Worm (Caenorhabditis elegans) whole organism, L4 larva: ENCODE results near the gene srb-12.
A peak's percentile ranks its signal among the peaks of the same experiment; 100 is the strongest.

Experiments used
- D1046.2 ChIP-seq: fragments of 200-800 bp; sonication (Bioruptor generic); IDR thresholded peaks from 2 replicates; pipeline ENCODE4 v1.3.6; 2022; ENCODE audit warnings: missing genetic modification characterization, missing compliant biosample characterization
- F10B5.3 ChIP-seq: sonication (generic microtip); optimal IDR thresholded peaks from 2 replicates; lab custom pipeline; 2016; ENCODE audit warnings: mild to moderate bottlenecking, missing genetic modification characterization, missing compliant biosample characterization
- F49E8.2 ChIP-seq: sonication (generic microtip); optimal IDR thresholded peaks from 2 replicates; lab custom pipeline; 2016; ENCODE audit warnings: missing compliant biosample characterization, mild to moderate bottlenecking, missing genetic modification characterization, borderline replicate concordance
- T20F7.1 ChIP-seq: fragments of 200-800 bp; sonication (Bioruptor generic); optimal IDR thresholded peaks from 2 replicates; lab custom pipeline; 2018; ENCODE audit warnings: mild to moderate bottlenecking, missing genetic modification characterization, missing compliant biosample characterization
- T26A8.4 ChIP-seq: fragments of 200-800 bp; sonication (Bioruptor generic); IDR thresholded peaks from 2 replicates; pipeline ENCODE4 v1.3.6; 2022; ENCODE audit warnings: missing genetic modification characterization, missing compliant biosample characterization
- Y105C5A.15 ChIP-seq: fragments of 200-800 bp; sonication (Bioruptor generic); IDR thresholded peaks from 2 replicates; pipeline ENCODE4 v1.3.6; 2022; ENCODE audit warnings: missing genetic modification characterization, missing compliant biosample characterization
- Y75B8A.6 ChIP-seq: fragments of 200-800 bp; sonication (Bioruptor generic); IDR thresholded peaks from 2 replicates; pipeline ENCODE4 v1.3.6; 2022; ENCODE audit warnings: missing genetic modification reagents, missing genetic modification characterization, missing compliant biosample characterization
- ZK546.5 ChIP-seq, 2 experiments: sonication (generic microtip); optimal IDR thresholded peaks; 2 replicates each; lab custom pipeline; 2017; ENCODE audit warnings: missing biosample characterization in 2 of 2, missing genetic modification characterization in 2 of 2
- aha-1 ChIP-seq: fragments of 150-350 bp; peaks from one replicate; lab custom pipeline; 2014; ENCODE audit warnings: missing biosample characterization, missing genetic modification characterization
- ceh-62 ChIP-seq: sonication (generic microtip); optimal IDR thresholded peaks from 2 replicates; lab custom pipeline; 2017; ENCODE audit warnings: missing biosample characterization, missing genetic modification characterization
- ctbp-1 ChIP-seq: fragments of 200-800 bp; sonication (Bioruptor generic); IDR thresholded peaks from 2 replicates; pipeline ENCODE4 v1.3.6; 2022; ENCODE audit warnings: missing genetic modification reagents, missing genetic modification characterization, missing compliant biosample characterization
- daf-12 ChIP-seq: fragments of 150-350 bp; optimal IDR thresholded peaks from 2 replicates; lab custom pipeline; 2014; ENCODE audit warnings: missing biosample characterization, missing genetic modification reagents, missing genetic modification characterization
- daf-16 ChIP-seq, 3 experiments: sonication (generic microtip); optimal IDR thresholded peaks; 2 replicates each; lab custom pipeline; 2016 to 2017; ENCODE audit warnings: missing genetic modification characterization in 3 of 3, missing genetic modification reagents in 3 of 3, mild to moderate bottlenecking in 2 of 3, missing compliant biosample characterization in 2 of 3, missing biosample characterization in 1 of 3, moderate library complexity in 1 of 3
- daf-19 ChIP-seq: fragments of 200-800 bp; sonication (Bioruptor generic); conservative IDR thresholded peaks from 2 replicates; pipeline ENCODE4 v1.3.6; 2022; ENCODE audit warnings: missing genetic modification characterization, missing compliant biosample characterization
- dmd-6 ChIP-seq: fragments of 200-800 bp; sonication (Bioruptor generic); IDR thresholded peaks from 2 replicates; pipeline ENCODE4 v1.3.6; 2022; ENCODE audit warnings: missing genetic modification reagents, missing genetic modification characterization, missing compliant biosample characterization
- duxl-1 ChIP-seq: sonication (generic microtip); optimal IDR thresholded peaks from 2 replicates; lab custom pipeline; 2016; ENCODE audit warnings: mild to moderate bottlenecking, missing genetic modification characterization, moderate library complexity, missing compliant biosample characterization; ENCODE audit not compliant: poor library complexity
- dve-1 ChIP-seq: sonication (generic microtip); optimal IDR thresholded peaks from 2 replicates; lab custom pipeline; 2017; ENCODE audit warnings: antibody characterized with exemption, mild to moderate bottlenecking, missing genetic modification characterization, missing compliant biosample characterization; ENCODE audit not compliant: insufficient read depth
- fkh-10 ChIP-seq: fragments of 150-350 bp; optimal IDR thresholded peaks from 2 replicates; lab custom pipeline; 2014; ENCODE audit warnings: missing biosample characterization, missing genetic modification reagents, missing genetic modification characterization
- gei-8 ChIP-seq: fragments of 200-800 bp; sonication (Bioruptor generic); optimal IDR thresholded peaks from 2 replicates; lab custom pipeline; 2018; ENCODE audit warnings: mild to moderate bottlenecking, missing genetic modification characterization, missing compliant biosample characterization
- hif-1 ChIP-seq, 2 experiments: sonication (generic microtip); optimal IDR thresholded peaks; 2 replicates each; lab custom pipeline; 2016 to 2017; ENCODE audit warnings: missing compliant biosample characterization in 2 of 2, missing genetic modification characterization in 2 of 2, missing genetic modification reagents in 2 of 2, missing genotype in 2 of 2, mild to moderate bottlenecking in 1 of 2
- hlh-11 ChIP-seq: fragments of 200-800 bp; sonication (Bioruptor generic); optimal IDR thresholded peaks from 2 replicates; lab custom pipeline; 2018; ENCODE audit warnings: mild to moderate bottlenecking, missing genetic modification characterization, missing compliant biosample characterization
- jun-1 ChIP-seq: fragments of 150-350 bp; optimal IDR thresholded peaks from 2 replicates; lab custom pipeline; 2014; ENCODE audit warnings: missing biosample characterization, missing genetic modification reagents, missing genetic modification characterization
- lim-7 ChIP-seq: fragments of 200-800 bp; sonication (Bioruptor generic); IDR thresholded peaks from 2 replicates; pipeline ENCODE4 v1.3.6; 2022; ENCODE audit warnings: missing genetic modification characterization, missing compliant biosample characterization
- lin-29 ChIP-seq: fragments of 200-800 bp; sonication (Bioruptor generic); IDR thresholded peaks from 2 replicates; pipeline ENCODE4 v1.3.6; 2022; ENCODE audit warnings: missing genetic modification reagents, missing genetic modification characterization, missing compliant biosample characterization
- lsy-2 ChIP-seq, 2 experiments: fragments of 150-350 bp in 1 of 2; sonication (generic microtip) in 1 of 2; optimal IDR thresholded peaks; 2 replicates each; lab custom pipeline; 2014 to 2017; ENCODE audit warnings: missing biosample characterization in 2 of 2, missing genetic modification characterization in 2 of 2
- mdl-1 ChIP-seq, 2 experiments: fragments of 150-350 bp in 1 of 2; sonication (generic microtip) in 1 of 2; optimal IDR thresholded peaks; 2 replicates each; lab custom pipeline; 2014 to 2017; ENCODE audit warnings: missing biosample characterization in 2 of 2, missing genetic modification characterization in 2 of 2
- mxl-2 ChIP-seq: fragments of 200-800 bp; sonication (Bioruptor generic); conservative IDR thresholded peaks from 2 replicates; pipeline ENCODE4 v1.3.6; 2022; ENCODE audit warnings: missing genetic modification reagents, missing genetic modification characterization, missing compliant biosample characterization
- mxl-3 ChIP-seq: fragments of 200-800 bp; sonication (Bioruptor generic); optimal IDR thresholded peaks from 2 replicates; lab custom pipeline; 2018; ENCODE audit warnings: mild to moderate bottlenecking, missing genetic modification characterization, missing compliant biosample characterization
- nhr-11 ChIP-seq: fragments of 150-350 bp; optimal IDR thresholded peaks from 2 replicates; lab custom pipeline; 2014; ENCODE audit warnings: missing biosample characterization, missing genetic modification characterization
- nhr-237 ChIP-seq: sonication (generic microtip); optimal IDR thresholded peaks from 2 replicates; lab custom pipeline; 2017; ENCODE audit warnings: missing biosample characterization, missing genetic modification characterization
- nhr-42 ChIP-seq: fragments of 200-800 bp; sonication (Bioruptor generic); IDR thresholded peaks from 2 replicates; pipeline ENCODE4 v1.3.6; 2022; ENCODE audit warnings: missing genetic modification characterization, missing compliant biosample characterization
- nhr-48 ChIP-seq: sonication (generic microtip); optimal IDR thresholded peaks from 2 replicates; lab custom pipeline; 2016; ENCODE audit warnings: mild to moderate bottlenecking, missing genetic modification characterization, missing compliant biosample characterization
- nhr-6 ChIP-seq: fragments of 150-350 bp; optimal IDR thresholded peaks from 2 replicates; lab custom pipeline; 2014; ENCODE audit warnings: missing biosample characterization, missing genetic modification characterization
- nhr-77 ChIP-seq: fragments of 150-350 bp; optimal IDR thresholded peaks from 2 replicates; lab custom pipeline; 2014; ENCODE audit warnings: missing biosample characterization, missing genetic modification characterization
- pha-4 ChIP-seq, 2 experiments: fragments of 150-350 bp in 1 of 2; fragments of 200-800 bp in 1 of 2; sonication (Bioruptor generic) in 1 of 2; IDR thresholded peaks in 1 of 2; optimal IDR thresholded peaks in 1 of 2; 2 replicates each; pipeline versions ENCODE4 v1.3.6 to Lab custom; 2014 to 2022; ENCODE audit warnings: missing genetic modification characterization in 2 of 2, missing genetic modification reagents in 2 of 2, missing biosample characterization in 1 of 2, missing compliant biosample characterization in 1 of 2
- pqm-1 ChIP-seq: sonication (generic microtip); optimal IDR thresholded peaks from 2 replicates; lab custom pipeline; 2017; ENCODE audit warnings: missing biosample characterization, missing genetic modification characterization
- rbr-2 ChIP-seq: sonication (generic microtip); optimal IDR thresholded peaks from 2 replicates; lab custom pipeline; 2016; ENCODE audit warnings: missing genotype, missing genetic modification characterization, missing compliant biosample characterization
- sdz-12 ChIP-seq: fragments of 200-800 bp; sonication (Bioruptor generic); optimal IDR thresholded peaks from 2 replicates; lab custom pipeline; 2018; ENCODE audit warnings: mild to moderate bottlenecking, missing genetic modification characterization, missing compliant biosample characterization
- skn-1 ChIP-seq: fragments of 150-350 bp; optimal IDR thresholded peaks from 2 replicates; lab custom pipeline; 2014; ENCODE audit warnings: missing biosample characterization, missing genetic modification characterization
- tra-1 ChIP-seq: fragments of 200-800 bp; sonication (Bioruptor generic); IDR thresholded peaks from 2 replicates; pipeline ENCODE4 v1.3.6; 2022; ENCODE audit warnings: missing genetic modification reagents, missing genetic modification characterization, missing compliant biosample characterization
- unc-130 ChIP-seq: sonication (generic microtip); optimal IDR thresholded peaks from 2 replicates; lab custom pipeline; 2016; ENCODE audit warnings: missing genetic modification reagents, missing genetic modification characterization, missing compliant biosample characterization
- unc-39 ChIP-seq: sonication (generic microtip); optimal IDR thresholded peaks from 2 replicates; lab custom pipeline; 2017; ENCODE audit warnings: missing biosample characterization, missing genetic modification characterization
- zag-1 ChIP-seq: fragments of 150-350 bp; optimal IDR thresholded peaks from 2 replicates; lab custom pipeline; 2014; ENCODE audit warnings: missing biosample characterization, missing genetic modification characterization
- zfp-3 ChIP-seq: fragments of 200-800 bp; sonication (Bioruptor generic); conservative IDR thresholded peaks from 2 replicates; pipeline ENCODE4 v1.3.6; 2022; ENCODE audit warnings: missing genetic modification reagents, missing genetic modification characterization, missing compliant biosample characterization
- zip-11 ChIP-seq: fragments of 200-800 bp; sonication (Bioruptor generic); IDR thresholded peaks from 2 replicates; pipeline ENCODE4 v1.3.6; 2022; ENCODE audit warnings: missing genetic modification characterization, missing compliant biosample characterization
- zip-2 ChIP-seq: fragments of 150-350 bp; optimal IDR thresholded peaks from 2 replicates; lab custom pipeline; 2014; ENCODE audit warnings: missing biosample characterization, missing genetic modification characterization

Gene srb-12

DNA sequence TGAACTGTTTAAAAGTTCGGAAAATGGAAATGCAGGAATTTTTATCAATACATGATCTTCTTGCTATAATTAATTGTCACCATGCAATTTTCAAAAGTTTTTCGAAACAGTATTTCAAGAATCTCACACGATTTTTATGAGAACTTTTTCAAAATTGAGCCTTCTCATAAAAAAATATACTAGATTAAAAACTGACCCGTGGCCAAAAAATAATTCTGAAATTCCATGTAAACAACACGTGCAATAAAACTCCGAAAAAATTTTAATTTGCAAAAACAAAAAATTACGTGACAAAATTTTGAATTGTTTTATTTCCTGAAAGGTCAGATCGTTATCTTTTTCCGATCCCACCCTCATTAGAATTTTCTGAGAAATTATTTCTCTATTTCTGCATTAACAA is 41.1 kb upstream of the srb-12 start, which contains the start of gene C34F11.5:
TSS of gene C34F11.5 (plus strand) at position 301 of the 400 bp plus-strand sequence.
- no peak for TF ChIP-seq nhr-48
- TF ChIP-seq ceh-62 (tag; lab: Kevin White, UChicago) = no peak
- TF ChIP-seq skn-1 (tag; lab: Kevin White, UChicago) = no peak
- no peak for TF ChIP-seq Y75B8A.6 (GFP tag; lab: Robert Waterston, UW)
- TF ChIP-seq daf-19 (GFP tag; lab: Robert Waterston, UW) = no peak
- TF ChIP-seq lsy-2 (tag; optimal IDR thresholded peaks at IDR 0.05; lab: Kevin White, UChicago) = no peak
- TF ChIP-seq fkh-10 (GFP tag; lab: Kevin White, UChicago) = no peak
- TF ChIP-seq mxl-2 (GFP tag; lab: Robert Waterston, UW) = no peak
- no peak for TF ChIP-seq zfp-3 (GFP tag; lab: Robert Waterston, UW)
- no peak for TF ChIP-seq F49E8.2 (tag; lab: Kevin White, UChicago)
- TF ChIP-seq T20F7.1 = no peak
- no peak for TF ChIP-seq pha-4 (GFP tag; IDR thresholded peaks at IDR 0.05; lab: Robert Waterston, UW)
- TF ChIP-seq pha-4 (tag; optimal IDR thresholded peaks at IDR 0.05; lab: Kevin White, UChicago) = no peak

- TF ChIP-seq lin-29 (GFP tag; lab: Robert Waterston, UW) (no peak), zip-2 (no peak), D1046.2 (GFP tag; lab: Robert Waterston, UW) (no peak), jun-1 (tag; lab: Kevin White, UChicago) (no peak), lim-7 (no peak), nhr-42 (GFP tag; lab: Robert Waterston, UW) (no peak), nhr-237 (no peak), rbr-2 (tag; lab: Kevin White, UChicago) (no peak)
Observed at ce11 chrII:5194066-5194465, 39.6 kb upstream of the srb-12 start, which contains the start of gene msp-49. TSS of gene msp-49 (plus strand) at chrII:5194366.

DNA sequence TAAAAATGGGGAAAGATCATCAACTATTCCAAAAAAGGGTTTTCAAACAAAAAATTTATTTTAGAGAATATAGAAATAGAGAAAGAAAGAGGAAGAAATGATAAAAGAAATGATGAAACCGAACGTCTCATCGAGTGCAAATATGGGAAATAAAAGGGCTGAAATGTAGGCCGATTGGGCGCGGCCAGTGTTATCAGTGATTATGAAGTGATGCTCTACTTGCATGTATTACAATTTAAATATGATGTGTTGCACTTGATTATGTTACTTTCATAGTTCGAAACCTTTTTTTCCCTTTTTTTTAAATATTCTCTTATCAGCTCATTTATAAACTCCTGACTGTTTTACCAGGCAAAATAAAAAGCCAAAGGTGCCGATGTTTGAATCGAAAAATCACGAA is 37.3 kb upstream of the srb-12 start:
- TF ChIP-seq ZK546.5 (tag; optimal IDR thresholded peaks at IDR 0.05; lab: Kevin White, UChicago) = no peak
- peak; percentile 98 for TF ChIP-seq pqm-1 (tag; lab: Kevin White, UChicago)
- no peak for TF ChIP-seq mdl-1 (tag; optimal IDR thresholded peaks at IDR 0.05; lab: Kevin White, UChicago)
- no peak for TF ChIP-seq T20F7.1
- no peak for TF ChIP-seq mxl-3 (GFP tag; lab: Kevin White, UChicago)
- no peak for TF ChIP-seq Y105C5A.15 (GFP tag; lab: Robert Waterston, UW)
- TF ChIP-seq D1046.2 (GFP tag; lab: Robert Waterston, UW) = no peak
- no peak for TF ChIP-seq tra-1 (GFP tag; lab: Robert Waterston, UW)
- TF ChIP-seq ctbp-1 = no peak
- TF ChIP-seq mxl-2 (GFP tag; lab: Robert Waterston, UW) = no peak
- no peak for TF ChIP-seq nhr-237
- no peak for TF ChIP-seq daf-16 (GFP tag; optimal IDR thresholded peaks at IDR 0.05; lab: Kevin White, UChicago)
- peak; percentile 69 for TF ChIP-seq daf-16 (tag; optimal IDR thresholded peaks at IDR 0.05; lab: Kevin White, UChicago)
- TF ChIP-seq gei-8 = no peak
- TF ChIP-seq sdz-12 = no peak
- TF ChIP-seq F10B5.3 (tag; lab: Kevin White, UChicago) = no peak
- no peak for TF ChIP-seq nhr-48
- no peak for TF ChIP-seq hif-1 (tag; optimal IDR thresholded peaks at IDR 0.05; lab: Kevin White, UChicago)
- TF ChIP-seq daf-12 = no peak
- TF ChIP-seq zag-1 (tag; lab: Kevin White, UChicago) = no peak
- no peak for TF ChIP-seq fkh-10 (GFP tag; lab: Kevin White, UChicago)
- peak; percentile 65 for TF ChIP-seq dmd-6 (GFP tag; lab: Robert Waterston, UW)
- TF ChIP-seq unc-130 (GFP tag; lab: Kevin White, UChicago) = no peak
- peak; percentile 60 for TF ChIP-seq nhr-77 (tag; lab: Kevin White, UChicago)
- no peak for TF ChIP-seq skn-1 (tag; lab: Kevin White, UChicago)
- TF ChIP-seq daf-19 (GFP tag; lab: Robert Waterston, UW) = no peak
- TF ChIP-seq jun-1 (tag; lab: Kevin White, UChicago) = peak; percentile 18
- TF ChIP-seq lin-29 (GFP tag; lab: Robert Waterston, UW) = no peak
- peak; percentile 40 for TF ChIP-seq aha-1 (tag; lab: Kevin White, UChicago)
- peak; percentile 74 for TF ChIP-seq dve-1 (tag; lab: Kevin White, UChicago)
- no peak for TF ChIP-seq zip-11
- no peak for TF ChIP-seq duxl-1 (tag; lab: Kevin White, UChicago)
- TF ChIP-seq nhr-11 (tag; lab: Kevin White, UChicago) = no peak
- no peak for TF ChIP-seq unc-39 (tag; lab: Kevin White, UChicago)
- TF ChIP-seq nhr-6 (tag; lab: Kevin White, UChicago) = no peak
- TF ChIP-seq hlh-11 = peak; percentile 67
- no peak for TF ChIP-seq T26A8.4 (GFP tag; lab: Robert Waterston, UW)
